Fruit fly (Drosophila melanogaster) whole organism, embryonic: ENCODE data around the gene ghi.

Experiments
- CG11085 ChIP-seq: fragments of 200-800 bp; sonication (Bioruptor generic); IDR thresholded peaks from 2 replicates; pipeline ENCODE4 v1.3.6; 2022; ENCODE audit warnings: missing biosample characterization, missing genetic modification characterization
- CG11560 ChIP-seq: fragments of 200-800 bp; sonication (Bioruptor generic); IDR thresholded peaks from 3 replicates; pipeline ENCODE4 v1.3.6; 2022; ENCODE audit warnings: missing biosample characterization, missing genetic modification characterization
- CG11695 ChIP-seq: fragments of 200-800 bp; sonication (Bioruptor generic); IDR thresholded peaks from 3 replicates; pipeline ENCODE4 v1.3.6; 2022; ENCODE audit warnings: missing biosample characterization, missing genetic modification characterization
- CG11696 ChIP-seq: fragments of 200-800 bp; sonication (Bioruptor generic); IDR thresholded peaks from 2 replicates; pipeline ENCODE4 v1.3.6; 2022; ENCODE audit warnings: missing biosample characterization, missing genetic modification characterization
- CG12104 ChIP-seq: fragments of 200-800 bp; sonication (Bioruptor generic); optimal IDR thresholded peaks from 3 replicates; lab custom pipeline; 2016; ENCODE audit warnings: missing biosample characterization, missing genetic modification characterization
- CG13287 ChIP-seq: fragments of 200-800 bp; sonication (Bioruptor generic); IDR thresholded peaks from 2 replicates; pipeline ENCODE4 v1.3.6; 2022; ENCODE audit warnings: missing biosample characterization, missing genetic modification characterization; ENCODE audit not compliant: partially characterized antibody
- CG14014 ChIP-seq: fragments of 200-800 bp; sonication (Bioruptor generic); IDR thresholded peaks from 2 replicates; pipeline ENCODE4 v1.3.6; 2022; ENCODE audit warnings: missing biosample characterization, missing genetic modification characterization
- CG14050 ChIP-seq: fragments of 200-800 bp; sonication (Bioruptor generic); IDR thresholded peaks from 3 replicates; pipeline ENCODE4 v1.3.6; 2022; ENCODE audit warnings: missing biosample characterization, missing genetic modification characterization
- CG17829 ChIP-seq: fragments of 200-800 bp; optimal IDR thresholded peaks from 2 replicates; lab custom pipeline; 2019; ENCODE audit warnings: missing biosample characterization, mild to moderate bottlenecking, missing genetic modification characterization, moderate library complexity
- CG3726 ChIP-seq: fragments of 200-800 bp; sonication (Bioruptor generic); IDR thresholded peaks from 3 replicates; pipeline ENCODE4, ENCODE4 v1.3.6; 2022; ENCODE audit warnings: missing biosample characterization, missing genetic modification characterization
- CG3995 ChIP-seq: fragments of 200-800 bp; sonication (Bioruptor generic); optimal IDR thresholded peaks from 3 replicates; lab custom pipeline; 2016; ENCODE audit warnings: missing biosample characterization, missing genetic modification characterization
- CG4617 ChIP-seq: fragments of 200-800 bp; sonication (Bioruptor generic); optimal IDR thresholded peaks from 3 replicates; lab custom pipeline; 2016; ENCODE audit warnings: missing biosample characterization, missing genetic modification characterization, borderline replicate concordance
- CG4707 ChIP-seq: fragments of 200-800 bp; sonication (Bioruptor generic); optimal IDR thresholded peaks from 2 replicates; lab custom pipeline; 2018; ENCODE audit warnings: missing biosample characterization, mild to moderate bottlenecking, missing genetic modification characterization, moderate library complexity
- CG5180 ChIP-seq: fragments of 200-800 bp; sonication (Bioruptor generic); optimal IDR thresholded peaks from 3 replicates; lab custom pipeline; 2017; ENCODE audit warnings: missing biosample characterization, missing genetic modification characterization, mild to moderate bottlenecking, moderate library complexity, missing genetic modification reagents
- CG6175 ChIP-seq: fragments of 200-800 bp; sonication (Bioruptor generic); IDR thresholded peaks from 3 replicates; pipeline ENCODE4 v1.3.6; 2022; ENCODE audit warnings: missing biosample characterization, missing genetic modification characterization
- CG7839 ChIP-seq: fragments of 200-800 bp; sonication (Bioruptor generic); optimal IDR thresholded peaks from 3 replicates; lab custom pipeline; 2018; ENCODE audit warnings: missing biosample characterization, mild to moderate bottlenecking, missing genetic modification characterization, moderate library complexity
- CG8765 ChIP-seq: fragments of 200-800 bp; sonication (Bioruptor generic); IDR thresholded peaks from 2 replicates; pipeline ENCODE4 v1.3.6; 2022; ENCODE audit warnings: missing biosample characterization, missing genetic modification characterization
- CG9609 ChIP-seq: fragments of 200-800 bp; sonication (Bioruptor generic); optimal IDR thresholded peaks from 3 replicates; lab custom pipeline; 2016; ENCODE audit warnings: missing biosample characterization, missing genetic modification characterization
- Dad ChIP-seq: fragments of 200-800 bp; sonication (Bioruptor generic); optimal IDR thresholded peaks from 3 replicates; lab custom pipeline; 2016; ENCODE audit warnings: missing biosample characterization, missing genetic modification characterization
- Dip2 ChIP-seq: fragments of 200-800 bp; sonication (Bioruptor generic); IDR thresholded peaks from 2 replicates; pipeline ENCODE4 v1.3.6; 2022; ENCODE audit warnings: missing biosample characterization, missing genetic modification characterization
- Dip3 ChIP-seq: fragments of 200-800 bp; sonication (Bioruptor generic); optimal IDR thresholded peaks from 3 replicates; lab custom pipeline; 2016; ENCODE audit warnings: missing biosample characterization, missing genetic modification characterization
- MTF-1 ChIP-seq: fragments of 200-800 bp; sonication (Bioruptor generic); optimal IDR thresholded peaks from 2 replicates; lab custom pipeline; 2018; ENCODE audit warnings: missing biosample characterization, mild to moderate bottlenecking, missing genetic modification characterization, borderline replicate concordance
- Myb ChIP-seq: fragments of 200-800 bp; sonication (Bioruptor generic); optimal IDR thresholded peaks from 2 replicates; lab custom pipeline; 2016; ENCODE audit warnings: missing biosample characterization, missing genetic modification characterization
- Neu2 ChIP-seq: fragments of 200-800 bp; sonication (Bioruptor generic); optimal IDR thresholded peaks from 3 replicates; lab custom pipeline; 2016; ENCODE audit warnings: missing biosample characterization, missing genetic modification characterization, borderline replicate concordance
- Opbp ChIP-seq: fragments of 200-800 bp; sonication (Bioruptor generic); IDR thresholded peaks from 3 replicates; pipeline ENCODE4 v1.3.6; 2022; ENCODE audit warnings: missing biosample characterization, missing genetic modification characterization; ENCODE audit not compliant: partially characterized antibody
- Optix ChIP-seq: fragments of 200-800 bp; sonication (Bioruptor generic); IDR thresholded peaks from 3 replicates; pipeline ENCODE4 v1.3.6; 2022; ENCODE audit warnings: missing biosample characterization, missing genetic modification characterization
- Sry-β ChIP-seq: fragments of 200-800 bp; sonication (Bioruptor generic); optimal IDR thresholded peaks from 2 replicates; lab custom pipeline; 2018; ENCODE audit warnings: missing biosample characterization, mild to moderate bottlenecking, missing genetic modification characterization, moderate library complexity
- TFAM ChIP-seq: fragments of 200-800 bp; sonication (Bioruptor generic); optimal IDR thresholded peaks from 2 replicates; lab custom pipeline; 2017; ENCODE audit warnings: missing biosample characterization, missing genetic modification characterization, inconsistent platforms
- al ChIP-seq: fragments of 200-800 bp; sonication (Bioruptor generic); IDR thresholded peaks from 2 replicates; pipeline ENCODE4 v1.3.6; 2022; ENCODE audit warnings: missing biosample characterization, missing genetic modification characterization
- ap ChIP-seq: fragments of 200-800 bp; sonication (Bioruptor generic); IDR thresholded peaks from 2 replicates; pipeline ENCODE4 v1.3.6; 2022; ENCODE audit warnings: missing biosample characterization, missing genetic modification characterization
- ara ChIP-seq: fragments of 200-800 bp; sonication (Bioruptor generic); IDR thresholded peaks from 2 replicates; pipeline ENCODE4 v1.3.6; 2022; ENCODE audit warnings: missing biosample characterization, missing genetic modification characterization
- ase ChIP-seq: fragments of 200-800 bp; sonication (Bioruptor generic); IDR thresholded peaks from 3 replicates; pipeline ENCODE4 v1.3.6; 2022; ENCODE audit warnings: missing biosample characterization, missing genetic modification characterization
- ash1 ChIP-seq: fragments of 200-800 bp; sonication (Bioruptor generic); optimal IDR thresholded peaks from 2 replicates; lab custom pipeline; 2018; ENCODE audit warnings: missing biosample characterization, mild to moderate bottlenecking, missing genetic modification characterization
- ato ChIP-seq: fragments of 200-800 bp; sonication (Bioruptor generic); IDR thresholded peaks from 2 replicates; pipeline ENCODE4 v1.3.6; 2022; ENCODE audit warnings: missing biosample characterization, missing genetic modification characterization; ENCODE audit not compliant: partially characterized antibody
- az2 ChIP-seq: fragments of 200-800 bp; sonication (Bioruptor generic); optimal IDR thresholded peaks from 3 replicates; lab custom pipeline; 2016; ENCODE audit warnings: missing biosample characterization, missing genetic modification characterization
- btn ChIP-seq: fragments of 200-800 bp; sonication (Bioruptor generic); optimal IDR thresholded peaks from 2 replicates; lab custom pipeline; 2016; ENCODE audit warnings: missing biosample characterization, missing genetic modification characterization
- cad ChIP-seq: fragments of >200 bp; optimal IDR thresholded peaks from 2 replicates; lab custom pipeline; 2017; ENCODE audit warnings: missing biosample characterization, missing genetic modification characterization
- cato ChIP-seq: fragments of 200-800 bp; sonication (Bioruptor generic); optimal IDR thresholded peaks from 2 replicates; lab custom pipeline; 2016; ENCODE audit warnings: missing biosample characterization, missing genetic modification characterization, borderline replicate concordance
- danr ChIP-seq: fragments of 200-800 bp; sonication (Bioruptor generic); IDR thresholded peaks from 2 replicates; pipeline ENCODE4 v1.3.6; 2022; ENCODE audit warnings: missing biosample characterization, missing genetic modification characterization
- fru ChIP-seq: fragments of >200 bp; optimal IDR thresholded peaks from 2 replicates; lab custom pipeline; 2017
- gce ChIP-seq: fragments of 200-800 bp; sonication (Bioruptor generic); IDR thresholded peaks from 3 replicates; pipeline ENCODE4 v1.3.6; 2022; ENCODE audit warnings: missing biosample characterization, missing genetic modification characterization
- hth ChIP-seq: fragments of >200 bp; optimal IDR thresholded peaks from 2 replicates; lab custom pipeline; 2017; ENCODE audit warnings: inconsistent platforms
- jing ChIP-seq: fragments of 200-800 bp; sonication (Bioruptor generic); optimal IDR thresholded peaks from 2 replicates; lab custom pipeline; 2018; ENCODE audit warnings: missing biosample characterization, mild to moderate bottlenecking, missing genetic modification characterization
- lilli ChIP-seq: fragments of 200-800 bp; sonication (Bioruptor generic); optimal IDR thresholded peaks from 3 replicates; lab custom pipeline; 2016; ENCODE audit warnings: missing biosample characterization, missing genetic modification characterization
- otp ChIP-seq: fragments of 200-800 bp; sonication (Bioruptor generic); IDR thresholded peaks from 3 replicates; pipeline ENCODE4, ENCODE4 v1.3.6; 2022; ENCODE audit warnings: missing biosample characterization, missing genetic modification characterization
- p53 ChIP-seq: fragments of 200-800 bp; sonication (Bioruptor generic); optimal IDR thresholded peaks from 2 replicates; lab custom pipeline; 2016; ENCODE audit warnings: missing biosample characterization, missing genetic modification characterization
- pita ChIP-seq: fragments of 200-800 bp; sonication (Bioruptor generic); optimal IDR thresholded peaks from 2 replicates; lab custom pipeline; 2017; ENCODE audit warnings: missing biosample characterization, mild to moderate bottlenecking, missing genetic modification characterization
- psq ChIP-seq: fragments of 200-800 bp; sonication (Bioruptor generic); optimal IDR thresholded peaks from 2 replicates; lab custom pipeline; 2017; ENCODE audit warnings: missing biosample characterization, missing genetic modification characterization
- stc ChIP-seq: fragments of 200-800 bp; sonication (Bioruptor generic); IDR thresholded peaks from 2 replicates; pipeline ENCODE4 v1.3.6; 2022; ENCODE audit warnings: missing biosample characterization, missing genetic modification characterization
- tin ChIP-seq: fragments of 200-800 bp; sonication (Bioruptor generic); optimal IDR thresholded peaks from 3 replicates; lab custom pipeline; 2016; ENCODE audit warnings: missing biosample characterization, missing genetic modification characterization
- wor ChIP-seq: fragments of 200-800 bp; sonication (Bioruptor generic); IDR thresholded peaks from 2 replicates; pipeline ENCODE4 v1.3.6; 2022; ENCODE audit warnings: missing biosample characterization, missing genetic modification characterization

Gene ghi

dm6 chr3L:9426656-9427294 is 24.9 kb upstream of the ghi start, which contains the start of the genes Atat and Shc (continued):
- TF ChIP-seq Sry-β (GFP tag; lab: Kevin White, UChicago): peak; percentile 61
- peak; percentile 99 for TF ChIP-seq CG14050 (GFP tag; lab: Robert Waterston, UW)
- TF ChIP-seq p53 (GFP tag; lab: Kevin White, UChicago): peak; percentile 99
- TF ChIP-seq al (GFP tag; lab: Robert Waterston, UW): peak; percentile 100
- peak; percentile 99 for TF ChIP-seq wor (GFP tag; lab: Robert Waterston, UW)
- peak; percentile 98 for TF ChIP-seq CG17829 (tag; lab: Kevin White, UChicago)
- TF ChIP-seq CG4707 (GFP tag; lab: Kevin White, UChicago): peak; percentile 81
- peak; percentile 59; the same call in 1 of the 2 replicates for TF ChIP-seq ato
- peak; percentile 99 for TF ChIP-seq az2 (GFP tag; lab: Kevin White, UChicago)
- TF ChIP-seq pita (GFP tag; lab: Kevin White, UChicago): no peak
- peak; percentile 89 for TF ChIP-seq Opbp
- peak; percentile 97 for TF ChIP-seq Neu2
- TF ChIP-seq CG7839 (tag; lab: Kevin White, UChicago): peak; percentile 99
- peak; percentile 95 for TF ChIP-seq psq
- peak; percentile 99 for TF ChIP-seq CG6175 (GFP tag; lab: Robert Waterston, UW)
- no peak for TF ChIP-seq cad
- peak; percentile 100 for TF ChIP-seq CG4617
- TF ChIP-seq MTF-1 (GFP tag; lab: Kevin White, UChicago): peak; percentile 93
- peak; percentile 100 for TF ChIP-seq lilli (GFP tag; lab: Kevin White, UChicago)
- peak; percentile 99 for TF ChIP-seq jing
- TF ChIP-seq Optix (GFP tag; lab: Robert Waterston, UW): peak; percentile 99
- peak; percentile 94 for TF ChIP-seq CG13287 (GFP tag; lab: Robert Waterston, UW)
- peak; percentile 83 for TF ChIP-seq CG5180 (GFP tag; lab: Kevin White, UChicago)
- TF ChIP-seq stc (GFP tag; lab: Robert Waterston, UW): peak; percentile 98
- peak; percentile 99 for TF ChIP-seq otp
- TF ChIP-seq Myb (GFP tag; lab: Kevin White, UChicago): peak; percentile 96
- peak; percentile 100 for TF ChIP-seq tin
- TF ChIP-seq ase (GFP tag; lab: Robert Waterston, UW): peak; percentile 99
- TF ChIP-seq CG11696 (GFP tag; lab: Robert Waterston, UW): peak; percentile 95
- peak; percentile 98 for TF ChIP-seq btn (GFP tag; lab: Kevin White, UChicago)
- peak; percentile 93 for TF ChIP-seq ash1
- TF ChIP-seq hth (lab: Kevin White, UChicago): no peak
- TF ChIP-seq CG11695: peak; percentile 97
- peak; percentile 98 for TF ChIP-seq CG12104
- TF ChIP-seq CG14014 (GFP tag; lab: Robert Waterston, UW): peak; percentile 99
- peak; percentile 99 for TF ChIP-seq ap
- peak; percentile 98 for TF ChIP-seq gce (GFP tag; lab: Robert Waterston, UW)
- TF ChIP-seq CG9609 (GFP tag; lab: Kevin White, UChicago): peak; percentile 100
- TF ChIP-seq danr (GFP tag; lab: Robert Waterston, UW): peak; percentile 99
- peak; percentile 99 for TF ChIP-seq CG8765 (GFP tag; lab: Robert Waterston, UW)
- no peak for TF ChIP-seq fru (lab: Kevin White, UChicago)
- TF ChIP-seq Dip2 (GFP tag; lab: Robert Waterston, UW): peak; percentile 83
- TF ChIP-seq Dad (GFP tag; lab: Kevin White, UChicago): peak; percentile 99
- TF ChIP-seq CG3995 (GFP tag; lab: Kevin White, UChicago): peak; percentile 88
- peak; percentile 99 for TF ChIP-seq CG3726 (GFP tag; lab: Robert Waterston, UW)
- peak; percentile 89 for TF ChIP-seq TFAM
- peak; percentile 96 for TF ChIP-seq CG11560 (tag; lab: Robert Waterston, UW)
- TF ChIP-seq CG11085 (GFP tag; lab: Robert Waterston, UW): peak; percentile 100
- peak; percentile 100 for TF ChIP-seq Dip3 (GFP tag; lab: Kevin White, UChicago)
- TF ChIP-seq cato: peak; percentile 99
- peak; percentile 99 for TF ChIP-seq ara (GFP tag; lab: Robert Waterston, UW)
